Worm (Caenorhabditis elegans): ENCODE data around the gene cutl-1.

Gene cutl-1

DNA sequence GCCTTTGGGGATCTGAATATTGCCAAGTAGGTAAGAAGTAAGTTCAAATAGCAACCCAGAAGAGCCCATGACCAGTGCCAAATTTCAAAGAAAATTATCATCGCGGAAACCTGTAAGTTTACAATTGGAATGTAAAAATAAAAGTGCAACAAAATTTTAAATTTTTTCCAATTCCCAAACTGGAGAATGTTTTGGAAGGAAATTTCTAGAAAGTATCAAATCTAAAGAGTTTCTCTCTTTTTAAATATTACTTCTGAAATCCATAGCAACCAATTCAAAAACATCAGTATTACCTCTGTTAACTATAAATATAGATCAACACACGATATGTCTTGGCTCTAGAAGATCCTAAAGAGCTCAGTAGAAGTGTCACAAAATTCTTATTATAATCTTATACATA, 22.7 kb upstream of the cutl-1 start, which contains the start of gene srd-19:
TSS of gene srd-19 (minus strand) at position 101 of the 400 bp plus-strand sequence.
- no peak for TF ChIP-seq T22C8.4 (GFP tag; IDR thresholded peaks at IDR 0.05)
- TF ChIP-seq ztf-29 (GFP tag; IDR thresholded peaks at IDR 0.05), result no peak
- no peak for TF ChIP-seq ztf-23 (GFP tag; IDR thresholded peaks at IDR 0.05)
- TF ChIP-seq tab-1 (GFP tag; IDR thresholded peaks at IDR 0.05), result no peak
- TF ChIP-seq med-1 (GFP tag; optimal IDR thresholded peaks at IDR 0.05; ENCODE audit: insufficient read depth), result no peak
- TF ChIP-seq klf-2 (GFP tag; conservative IDR thresholded peaks at IDR 0.05), result no peak
- TF ChIP-seq flt-1 (GFP tag; IDR thresholded peaks at IDR 0.05), result no peak
- TF ChIP-seq cog-1 (tag; optimal IDR thresholded peaks at IDR 0.05), result no peak

DNA sequence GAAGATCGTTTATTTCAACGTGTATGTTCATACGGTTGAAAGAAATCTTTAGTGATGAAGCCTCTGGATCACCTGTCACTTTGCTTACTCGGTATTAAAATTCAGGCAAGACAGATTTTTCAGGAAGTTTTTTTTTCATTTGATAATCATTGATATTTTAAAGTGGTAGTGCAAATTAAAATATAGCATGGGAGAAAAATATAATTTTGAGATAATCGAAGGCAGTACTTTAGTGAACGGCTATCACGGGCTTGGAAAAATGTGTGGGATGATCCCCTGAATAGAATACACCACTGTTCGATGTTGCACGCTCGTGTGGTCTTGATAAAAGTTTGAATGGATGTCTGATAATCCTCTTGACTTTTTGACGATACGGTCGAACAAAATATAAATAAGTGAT, 21.5 kb upstream of the cutl-1 start:
- TF ChIP-seq tab-1 (GFP tag; IDR thresholded peaks at IDR 0.05), result no peak
- no peak for TF ChIP-seq ref-1 (GFP tag; conservative IDR thresholded peaks at IDR 0.05)
- no peak for TF ChIP-seq med-1 (GFP tag; optimal IDR thresholded peaks at IDR 0.05; ENCODE audit: insufficient read depth)
- no peak for TF ChIP-seq flt-1 (GFP tag; IDR thresholded peaks at IDR 0.05)
- TF ChIP-seq T22C8.4 (GFP tag; IDR thresholded peaks at IDR 0.05), result no peak
- TF ChIP-seq ztf-29 (GFP tag; IDR thresholded peaks at IDR 0.05), result no peak

DNA sequence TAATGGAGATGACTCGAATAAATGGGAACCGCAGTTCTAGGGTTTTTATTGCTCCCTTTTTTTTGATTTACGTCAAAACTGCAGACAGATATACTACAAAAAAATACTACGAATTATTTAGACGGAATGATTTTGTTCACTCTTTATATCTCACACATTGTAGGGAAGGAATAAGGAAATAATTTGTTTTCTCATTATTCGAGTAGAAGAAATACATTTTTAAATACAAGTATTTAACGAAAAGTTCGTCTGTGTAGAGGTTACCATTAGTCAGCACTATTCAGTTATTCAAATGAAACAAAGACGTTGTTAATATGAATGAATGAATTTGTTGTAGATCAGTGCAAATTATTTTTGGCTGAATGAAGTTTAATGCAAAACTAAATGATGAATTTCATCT, 20.9 kb upstream of the cutl-1 start, which contains the start of gene srd-18:
TSS of gene srd-18 (minus strand) at position 101 of the 400 bp plus-strand sequence.
- no peak for TF ChIP-seq tab-1 (GFP tag; IDR thresholded peaks at IDR 0.05)
- no peak for TF ChIP-seq med-1 (GFP tag; optimal IDR thresholded peaks at IDR 0.05; ENCODE audit: insufficient read depth)
- TF ChIP-seq flt-1 (GFP tag; IDR thresholded peaks at IDR 0.05), result no peak
- TF ChIP-seq cog-1 (tag; optimal IDR thresholded peaks at IDR 0.05), result no peak
- no peak for TF ChIP-seq ztf-23 (GFP tag; IDR thresholded peaks at IDR 0.05)
- no peak for TF ChIP-seq klf-2 (GFP tag; conservative IDR thresholded peaks at IDR 0.05)
- no peak for TF ChIP-seq T22C8.4 (GFP tag; IDR thresholded peaks at IDR 0.05)
- TF ChIP-seq ztf-29 (GFP tag; IDR thresholded peaks at IDR 0.05), result no peak
- TF ChIP-seq ref-1 (GFP tag; conservative IDR thresholded peaks at IDR 0.05), result no peak

DNA sequence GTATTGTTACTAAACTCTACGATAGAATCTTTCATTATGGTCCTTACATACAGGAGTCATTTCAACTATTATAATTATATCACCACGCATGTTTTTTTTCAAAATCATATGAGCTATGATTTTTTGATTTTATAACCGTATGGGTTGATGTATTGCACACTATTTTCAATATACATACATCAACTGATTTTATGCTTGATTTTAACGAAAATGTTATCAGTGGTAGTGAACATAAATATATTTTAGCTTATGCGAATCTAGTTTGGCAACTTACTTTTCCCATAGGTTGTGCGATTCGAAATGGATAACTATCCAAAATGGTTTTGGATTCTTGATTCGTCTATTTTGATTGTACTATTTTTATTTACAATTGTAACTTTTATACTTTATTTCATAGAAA, 17.7 kb upstream of the cutl-1 start, which contains the start of gene srv-10:
TSS of gene srv-10 (plus strand) at position 301 of the 400 bp plus-strand sequence.
- TF ChIP-seq flt-1 (GFP tag; IDR thresholded peaks at IDR 0.05), result no peak
- no peak for TF ChIP-seq tab-1 (GFP tag; IDR thresholded peaks at IDR 0.05)
- no peak for TF ChIP-seq ref-1 (GFP tag; conservative IDR thresholded peaks at IDR 0.05)
- no peak for TF ChIP-seq cog-1 (tag; optimal IDR thresholded peaks at IDR 0.05)
- no peak for TF ChIP-seq T22C8.4 (GFP tag; IDR thresholded peaks at IDR 0.05)
- no peak for TF ChIP-seq med-1 (GFP tag; optimal IDR thresholded peaks at IDR 0.05; ENCODE audit: insufficient read depth)
- TF ChIP-seq ztf-29 (GFP tag; IDR thresholded peaks at IDR 0.05), result no peak
- TF ChIP-seq ztf-23 (GFP tag; IDR thresholded peaks at IDR 0.05), result no peak
- TF ChIP-seq klf-2 (GFP tag; conservative IDR thresholded peaks at IDR 0.05), result no peak

DNA sequence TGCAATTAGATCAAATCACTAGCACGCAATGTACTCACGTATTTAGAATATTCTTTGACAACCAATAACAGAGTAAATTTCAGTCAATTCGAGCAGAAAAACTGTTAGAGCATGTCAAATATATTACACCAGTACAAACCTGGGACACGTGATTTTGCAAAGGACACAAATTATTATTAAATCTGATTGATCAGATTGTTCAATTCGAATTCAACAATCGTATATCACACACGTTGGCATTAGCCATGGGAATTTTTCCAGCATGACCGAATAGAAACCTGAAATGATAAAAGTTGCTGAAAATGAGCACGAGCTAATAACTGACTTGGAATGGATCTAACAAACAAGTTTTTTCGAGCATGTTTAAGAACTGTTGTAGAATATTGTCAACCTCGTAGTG, 17.1 kb upstream of the cutl-1 start, which contains the start of gene srv-9:
TSS of gene srv-9 (minus strand) at position 101 of the 400 bp plus-strand sequence.
- TF ChIP-seq ztf-23 (GFP tag; IDR thresholded peaks at IDR 0.05), result no peak
- no peak for TF ChIP-seq klf-2 (GFP tag; conservative IDR thresholded peaks at IDR 0.05)
- TF ChIP-seq tab-1 (GFP tag; IDR thresholded peaks at IDR 0.05), result no peak
- no peak for TF ChIP-seq cog-1 (tag; optimal IDR thresholded peaks at IDR 0.05)
- TF ChIP-seq ztf-29 (GFP tag; IDR thresholded peaks at IDR 0.05), result no peak

DNA sequence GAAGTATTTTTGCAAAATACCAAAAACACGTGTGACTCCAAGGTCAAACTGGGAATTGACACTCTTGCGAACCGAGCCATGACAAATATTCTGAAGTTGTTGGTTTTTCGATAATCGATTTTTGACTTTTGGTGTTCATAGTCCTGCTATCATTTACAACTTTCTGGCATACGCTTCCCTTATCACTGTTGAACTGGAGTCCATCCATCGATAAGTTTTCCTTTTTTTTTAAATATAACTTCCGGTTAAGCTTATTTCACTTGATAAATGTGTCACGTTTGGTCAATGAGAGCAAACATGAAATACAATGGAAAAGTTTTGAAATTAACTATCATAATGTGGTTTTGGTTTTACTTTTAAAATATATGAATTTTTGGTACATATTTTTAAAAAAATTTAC, 15.8 kb upstream of the cutl-1 start:
- TF ChIP-seq ztf-29 (GFP tag; IDR thresholded peaks at IDR 0.05) (no peak), T22C8.4 (GFP tag; IDR thresholded peaks at IDR 0.05) (no peak)

DNA sequence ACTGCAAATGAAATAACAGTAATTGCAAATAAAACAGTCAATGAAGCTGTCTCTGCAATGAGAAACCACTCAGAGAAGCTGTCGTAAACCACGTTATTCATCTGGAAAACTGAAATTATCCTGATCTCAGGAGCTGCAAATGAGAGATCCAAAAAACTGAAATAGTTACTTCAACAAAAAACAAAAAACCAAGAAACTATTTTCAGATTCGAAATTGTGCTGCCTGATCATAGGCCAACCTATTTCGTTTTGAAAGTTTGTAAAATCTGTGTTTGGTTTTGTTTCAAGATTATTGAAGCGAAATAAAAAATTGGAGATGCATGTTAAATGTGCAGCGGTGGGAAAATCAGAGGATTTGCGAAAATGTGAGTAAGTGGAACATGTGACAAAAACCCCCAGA, 14.7 kb upstream of the cutl-1 start, which contains the start of gene srv-8:
TSS of gene srv-8 (minus strand) at position 101 of the 400 bp plus-strand sequence.
- no peak for TF ChIP-seq flt-1 (GFP tag; IDR thresholded peaks at IDR 0.05)
- TF ChIP-seq ztf-29 (GFP tag; IDR thresholded peaks at IDR 0.05), result no peak
- no peak for TF ChIP-seq cog-1 (tag; optimal IDR thresholded peaks at IDR 0.05)
- no peak for TF ChIP-seq med-1 (GFP tag; optimal IDR thresholded peaks at IDR 0.05; ENCODE audit: insufficient read depth)
- TF ChIP-seq klf-2 (GFP tag; conservative IDR thresholded peaks at IDR 0.05), result no peak
- TF ChIP-seq ref-1 (GFP tag; conservative IDR thresholded peaks at IDR 0.05), result no peak
- TF ChIP-seq tab-1 (GFP tag; IDR thresholded peaks at IDR 0.05), result no peak
- no peak for TF ChIP-seq T22C8.4 (GFP tag; IDR thresholded peaks at IDR 0.05)
- TF ChIP-seq ztf-23 (GFP tag; IDR thresholded peaks at IDR 0.05), result no peak

DNA sequence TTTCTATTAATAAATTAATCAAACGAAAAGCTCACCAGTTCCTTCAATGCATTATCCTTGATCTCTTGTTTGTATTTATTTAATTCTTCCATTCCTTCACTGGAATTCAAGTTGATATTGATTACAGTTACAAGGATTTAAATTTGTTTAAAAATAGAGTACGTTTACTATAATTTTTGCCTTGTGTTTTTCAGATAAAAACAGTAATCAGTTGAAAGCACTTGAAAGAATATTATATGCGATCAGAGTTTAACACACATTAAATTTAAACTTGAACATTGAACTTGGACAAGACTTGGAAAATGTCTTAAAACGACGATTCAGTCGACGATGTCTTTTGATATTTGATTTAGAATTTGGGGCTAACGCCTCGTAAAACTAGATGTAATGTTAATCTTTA, 11.6 kb upstream of the cutl-1 start, which contains the start of gene F53F1.6:
TSS of gene F53F1.6 (minus strand) at position 101 of the 400 bp plus-strand sequence.
- TF ChIP-seq T22C8.4 (GFP tag; IDR thresholded peaks at IDR 0.05), result no peak
- TF ChIP-seq ref-1 (GFP tag; conservative IDR thresholded peaks at IDR 0.05), result no peak
- TF ChIP-seq klf-2 (GFP tag; conservative IDR thresholded peaks at IDR 0.05), result no peak
- TF ChIP-seq ztf-23 (GFP tag; IDR thresholded peaks at IDR 0.05), result no peak
- no peak for TF ChIP-seq cog-1 (tag; optimal IDR thresholded peaks at IDR 0.05)
- TF ChIP-seq ztf-29 (GFP tag; IDR thresholded peaks at IDR 0.05), result no peak
- TF ChIP-seq flt-1 (GFP tag; IDR thresholded peaks at IDR 0.05), result no peak

DNA sequence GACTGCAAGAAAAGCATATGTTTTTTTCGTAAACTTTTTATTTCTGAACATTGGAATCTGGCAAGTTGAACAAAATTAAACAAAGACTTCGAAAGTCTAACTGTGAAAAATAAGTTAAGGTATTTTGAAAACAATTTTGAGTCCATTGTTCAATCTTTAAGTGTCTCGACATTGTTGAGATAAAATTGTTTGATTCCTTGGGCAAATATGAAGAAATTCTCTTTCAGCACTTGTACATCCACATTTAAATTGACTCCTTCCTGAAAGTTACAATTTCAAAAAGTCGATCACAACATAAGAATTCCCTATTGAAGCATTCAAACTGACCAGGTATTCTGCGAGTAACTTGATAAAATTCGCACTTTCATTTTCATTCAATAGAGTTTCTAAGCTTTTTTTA, 10.2 kb upstream of the cutl-1 start:
- TF ChIP-seq ztf-29 (GFP tag; IDR thresholded peaks at IDR 0.05) (no peak), med-1 (GFP tag; optimal IDR thresholded peaks at IDR 0.05; ENCODE audit: insufficient read depth) (no peak), klf-2 (GFP tag; conservative IDR thresholded peaks at IDR 0.05) (no peak), flt-1 (GFP tag; IDR thresholded peaks at IDR 0.05) (no peak), cog-1 (tag; optimal IDR thresholded peaks at IDR 0.05) (no peak), ref-1 (GFP tag; conservative IDR thresholded peaks at IDR 0.05) (no peak), T22C8.4 (GFP tag; IDR thresholded peaks at IDR 0.05) (no peak), ztf-23 (GFP tag; IDR thresholded peaks at IDR 0.05) (no peak), tab-1 (GFP tag; IDR thresholded peaks at IDR 0.05) (no peak)

DNA sequence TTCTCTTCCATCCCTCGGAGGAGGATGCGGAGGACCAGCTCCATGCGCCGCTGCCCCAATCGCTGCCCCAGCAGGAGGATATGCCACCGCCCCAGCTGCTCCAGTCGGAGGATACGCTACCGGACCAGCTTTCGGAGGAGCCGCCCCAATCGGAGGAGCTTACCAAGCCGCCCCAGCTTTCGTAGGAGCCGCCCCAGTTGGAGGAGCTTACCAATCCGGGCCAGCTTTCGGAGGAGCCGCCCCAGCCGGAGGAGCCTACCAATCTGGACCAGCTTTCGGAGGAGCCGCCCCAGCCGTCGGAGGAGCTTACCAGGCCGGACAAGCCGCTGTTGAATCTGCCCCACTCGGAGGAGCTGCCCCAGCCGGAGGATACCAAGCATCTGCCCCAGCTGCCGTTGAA, 9.5 kb upstream of the cutl-1 start:
- TF ChIP-seq ztf-23 (GFP tag; IDR thresholded peaks at IDR 0.05), result no peak
- no peak for TF ChIP-seq med-1 (GFP tag; optimal IDR thresholded peaks at IDR 0.05; ENCODE audit: insufficient read depth)
- no peak for TF ChIP-seq ztf-29 (GFP tag; IDR thresholded peaks at IDR 0.05)
- no peak for TF ChIP-seq T22C8.4 (GFP tag; IDR thresholded peaks at IDR 0.05)
- no peak for TF ChIP-seq tab-1 (GFP tag; IDR thresholded peaks at IDR 0.05)
- no peak for TF ChIP-seq cog-1 (tag; optimal IDR thresholded peaks at IDR 0.05)

All from whole organism, midembryonic.